Worm (Caenorhabditis elegans) whole organism, mixed stage, embryonic: ENCODE data around the gene B0024.13.

Experiments
- bed-3 ChIP-seq: fragments of 200-800 bp; sonication (Bioruptor generic); optimal IDR thresholded peaks from 3 replicates; lab custom pipeline; 2018; ENCODE audit warnings: mild to moderate bottlenecking, missing genetic modification characterization, moderate library complexity, missing compliant biosample characterization
- ceh-43 ChIP-seq: fragments of 200-800 bp; sonication (Bioruptor generic); optimal IDR thresholded peaks from 2 replicates; lab custom pipeline; 2018; ENCODE audit warnings: mild to moderate bottlenecking, missing genetic modification characterization, moderate library complexity, missing compliant biosample characterization
- ces-1 ChIP-seq: fragments of 150-350 bp; optimal IDR thresholded peaks from 2 replicates; lab custom pipeline; 2014; ENCODE audit warnings: missing biosample characterization, missing genetic modification reagents, missing genetic modification characterization
- lin-13 ChIP-seq: fragments of 150-350 bp; optimal IDR thresholded peaks from 2 replicates; lab custom pipeline; 2014; ENCODE audit warnings: missing biosample characterization, missing genetic modification characterization
- nhr-12 ChIP-seq: fragments of 150-350 bp; optimal IDR thresholded peaks from 2 replicates; lab custom pipeline; 2014; ENCODE audit warnings: missing biosample characterization, missing genetic modification characterization
- snpc-4 ChIP-seq: fragments of 150-350 bp; optimal IDR thresholded peaks from 2 replicates; lab custom pipeline; 2014; ENCODE audit warnings: missing biosample characterization, missing genetic modification characterization
- tbx-8 ChIP-seq: fragments of 200-800 bp; sonication (Bioruptor generic); optimal IDR thresholded peaks from 2 replicates; lab custom pipeline; 2018; ENCODE audit warnings: mild to moderate bottlenecking, missing genetic modification characterization, moderate library complexity, missing compliant biosample characterization
- unc-62 ChIP-seq: fragments of 150-350 bp; optimal IDR thresholded peaks from 2 replicates; lab custom pipeline; 2014; ENCODE audit warnings: missing biosample characterization, missing genetic modification reagents, missing genetic modification characterization

DNA sequence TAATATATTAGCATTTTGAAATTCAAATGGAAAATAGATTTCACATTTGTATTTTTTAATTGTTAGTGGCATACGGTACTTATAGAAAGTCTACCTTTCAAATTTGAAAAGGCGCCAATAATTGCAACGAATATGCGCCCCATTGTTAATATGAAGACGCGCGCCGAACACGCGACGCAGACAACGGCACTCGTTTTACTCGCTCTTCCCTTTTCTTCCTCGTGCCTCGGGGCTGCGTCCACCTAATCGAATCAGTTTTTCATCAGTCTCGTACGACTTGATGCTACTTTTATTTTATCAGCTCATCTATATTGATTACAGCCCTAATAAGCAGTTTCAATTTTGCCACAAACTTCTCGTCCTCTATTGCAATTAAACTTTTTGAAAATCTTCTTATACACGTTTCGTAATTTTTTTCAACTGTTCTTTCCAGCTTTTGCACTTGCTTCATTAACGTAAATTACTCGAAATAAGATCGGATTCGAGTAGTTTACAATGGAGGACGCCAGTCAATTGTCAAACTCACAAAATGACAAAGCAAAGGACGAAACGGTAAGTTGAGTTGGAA lies 41.4 kb downstream of the B0024.13 start, which contains the start of gene cash-1:
- no peak for TF ChIP-seq ceh-43 (GFP tag; lab: Kevin White, UChicago)
- no peak for TF ChIP-seq snpc-4
- TF ChIP-seq bed-3, result no peak
- peak; percentile 23 for TF ChIP-seq lin-13 (tag; lab: Kevin White, UChicago)
- TF ChIP-seq unc-62, result no peak
- no peak for TF ChIP-seq nhr-12 (tag; lab: Kevin White, UChicago)
- peak; percentile 89 for TF ChIP-seq ces-1 (GFP tag; lab: Kevin White, UChicago)
- no peak for TF ChIP-seq tbx-8
